Worm (Caenorhabditis elegans): Measurements from ENCODE around the gene B0228.8.

B0228.8 gene

ce11 chrII:7756810-7757209 is 4.5 kb downstream of the B0228.8 start (continued):
- TF ChIP-seq nfya-1 (tag; optimal IDR thresholded peaks at IDR 0.05; ENCODE audit: insufficient read depth) (peak; percentile 57), skn-1 (tag; optimal IDR thresholded peaks at IDR 0.05) (peak; percentile 26), pha-4 (tag; optimal IDR thresholded peaks at IDR 0.05) (no peak), aly-2 (tag; optimal IDR thresholded peaks at IDR 0.05) (no peak), ztf-11 (tag; optimal IDR thresholded peaks at IDR 0.05) (no peak), elt-2 (tag; optimal IDR thresholded peaks at IDR 0.05) (peak; percentile 77)

DNA sequence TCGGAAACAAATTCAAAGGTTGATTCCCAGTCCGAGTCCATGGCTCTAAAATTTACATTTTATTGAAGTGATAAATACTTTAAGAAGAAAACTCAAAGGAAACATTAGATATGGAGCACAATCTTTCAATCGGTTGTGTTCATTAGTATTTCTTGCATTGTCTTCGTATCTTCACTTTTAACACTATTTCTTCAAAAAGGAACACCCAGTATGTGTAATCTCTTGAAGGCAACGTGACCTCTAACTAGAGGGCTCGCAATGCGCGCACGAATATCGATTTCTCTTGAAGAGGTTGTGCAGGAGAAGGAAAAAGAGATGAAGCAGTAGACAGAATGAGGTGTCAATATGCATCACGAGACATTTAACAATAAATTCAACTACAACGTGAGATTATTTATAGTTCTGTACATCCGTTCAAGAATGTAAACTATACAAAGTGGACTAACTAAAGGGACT is 6.2 kb downstream of the B0228.8 start, which contains the start of the genes B0228.6 and B0228.1:
Gene B0228.6, minus strand, starts transcription at position 51 of the 456 bp plus-strand sequence.
Gene B0228.1, plus strand, starts transcription at position 228 of the 456 bp plus-strand sequence.
- TF ChIP-seq snpc-4 (tag; optimal IDR thresholded peaks at IDR 0.05), result peak; percentile 48
- TF ChIP-seq ZK546.5 (tag; optimal IDR thresholded peaks at IDR 0.05), result no peak
- no peak for TF ChIP-seq lin-39 (tag; optimal IDR thresholded peaks at IDR 0.05)

DNA sequence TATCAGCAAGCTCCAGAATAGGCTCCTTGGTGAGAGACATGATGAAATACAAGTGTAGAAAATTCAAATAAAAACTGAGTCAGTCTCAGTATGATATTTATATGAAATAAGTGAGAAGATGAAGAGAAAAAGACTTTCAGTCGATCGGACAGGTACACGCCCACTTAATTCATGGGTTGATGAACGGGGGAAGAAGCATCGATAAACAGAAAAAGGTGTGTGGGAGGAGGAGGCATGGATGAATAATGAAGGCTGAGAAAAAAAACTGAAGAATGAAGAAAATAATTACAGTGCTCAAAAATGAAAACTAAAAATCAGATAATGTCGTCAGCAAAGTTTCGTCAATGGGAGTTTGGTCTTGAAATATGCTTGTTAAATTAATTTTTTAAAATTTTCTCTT is 7.8 kb downstream of the B0228.8 start, which contains the start of gene trx-1:
Gene trx-1, minus strand, starts transcription at position 101 of the 400 bp plus-strand sequence.
- no peak for TF ChIP-seq snpc-4 (tag; optimal IDR thresholded peaks at IDR 0.05)
- no peak for TF ChIP-seq nhr-67 (tag; optimal IDR thresholded peaks at IDR 0.05)
- TF ChIP-seq eor-1 (tag; optimal IDR thresholded peaks at IDR 0.05), result no peak
- no peak for TF ChIP-seq lin-39 (tag; optimal IDR thresholded peaks at IDR 0.05)
- TF ChIP-seq nhr-28 (tag; optimal IDR thresholded peaks at IDR 0.05), result no peak
- no peak for TF ChIP-seq nhr-77 (tag; optimal IDR thresholded peaks at IDR 0.05)
- TF ChIP-seq nhr-11 (tag; optimal IDR thresholded peaks at IDR 0.05), result no peak
- TF ChIP-seq pha-4 (tag; optimal IDR thresholded peaks at IDR 0.05), result no peak
- TF ChIP-seq tbx-2 (tag; optimal IDR thresholded peaks at IDR 0.05), result no peak
- TF ChIP-seq mdl-1 (tag; optimal IDR thresholded peaks at IDR 0.05), result no peak
- TF ChIP-seq egl-27 (tag; optimal IDR thresholded peaks at IDR 0.05), result no peak

DNA sequence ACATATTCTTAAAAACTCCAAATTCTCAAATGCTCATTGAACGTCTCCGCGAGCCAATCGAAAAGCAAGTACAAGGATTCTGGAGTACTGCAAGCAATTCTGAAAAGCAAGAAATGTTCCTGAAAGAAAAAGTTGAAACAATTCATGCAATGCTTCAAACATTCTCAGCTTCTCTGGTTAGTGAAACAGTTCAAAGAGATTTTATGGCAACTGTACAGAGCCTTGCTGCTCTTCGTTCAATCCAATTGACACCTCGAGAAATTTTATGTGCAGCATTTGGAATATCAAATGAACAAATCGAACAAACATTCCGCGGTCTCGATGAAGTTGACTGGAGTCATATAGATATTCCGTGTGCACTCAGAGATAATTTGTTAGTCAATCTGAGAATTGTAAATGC is 24.6 kb downstream of the B0228.8 start:
- TF ChIP-seq nhr-28 (tag; optimal IDR thresholded peaks at IDR 0.05) (no peak), pqm-1 (tag; optimal IDR thresholded peaks at IDR 0.05) (no peak), lin-39 (tag; optimal IDR thresholded peaks at IDR 0.05) (no peak), jun-1 (tag; optimal IDR thresholded peaks at IDR 0.05) (no peak), ceh-9 (tag; optimal IDR thresholded peaks at IDR 0.05) (no peak), ama-1 (optimal IDR thresholded peaks at IDR 0.05) (no peak), nhr-77 (tag; optimal IDR thresholded peaks at IDR 0.05) (no peak), daf-12 (tag; optimal IDR thresholded peaks at IDR 0.05) (no peak)

ce11 chrII:7724603-7725002 is 36.7 kb downstream of the B0228.8 start, which contains the start of gene cpna-2:
Gene cpna-2 (plus strand): TSS chrII:7724903.
- TF ChIP-seq lin-39 (tag; optimal IDR thresholded peaks at IDR 0.05), result no peak
- TF ChIP-seq mdl-1 (tag; optimal IDR thresholded peaks at IDR 0.05), result no peak
- no peak for TF ChIP-seq fkh-10 (GFP tag; optimal IDR thresholded peaks at IDR 0.05)
- no peak for TF ChIP-seq nhr-11 (tag; optimal IDR thresholded peaks at IDR 0.05)
- TF ChIP-seq ceh-28 (tag; optimal IDR thresholded peaks at IDR 0.05), result no peak
- TF ChIP-seq eor-1 (tag; optimal IDR thresholded peaks at IDR 0.05), result no peak
- no peak for TF ChIP-seq nfya-1 (tag; optimal IDR thresholded peaks at IDR 0.05; ENCODE audit: insufficient read depth)
- TF ChIP-seq nhr-76 (tag; optimal IDR thresholded peaks at IDR 0.05), result no peak
- TF ChIP-seq lsy-12 (tag; optimal IDR thresholded peaks at IDR 0.05), result no peak
- no peak for TF ChIP-seq elt-1 (tag; optimal IDR thresholded peaks at IDR 0.05)
- no peak for TF ChIP-seq egl-5 (tag; optimal IDR thresholded peaks at IDR 0.05)
- TF ChIP-seq nhr-67 (tag; optimal IDR thresholded peaks at IDR 0.05), result no peak
- no peak for TF ChIP-seq snpc-4 (tag; optimal IDR thresholded peaks at IDR 0.05)
- TF ChIP-seq ceh-16 (tag; optimal IDR thresholded peaks at IDR 0.05), result no peak
- no peak for TF ChIP-seq nhr-23 (tag; optimal IDR thresholded peaks at IDR 0.05)

DNA sequence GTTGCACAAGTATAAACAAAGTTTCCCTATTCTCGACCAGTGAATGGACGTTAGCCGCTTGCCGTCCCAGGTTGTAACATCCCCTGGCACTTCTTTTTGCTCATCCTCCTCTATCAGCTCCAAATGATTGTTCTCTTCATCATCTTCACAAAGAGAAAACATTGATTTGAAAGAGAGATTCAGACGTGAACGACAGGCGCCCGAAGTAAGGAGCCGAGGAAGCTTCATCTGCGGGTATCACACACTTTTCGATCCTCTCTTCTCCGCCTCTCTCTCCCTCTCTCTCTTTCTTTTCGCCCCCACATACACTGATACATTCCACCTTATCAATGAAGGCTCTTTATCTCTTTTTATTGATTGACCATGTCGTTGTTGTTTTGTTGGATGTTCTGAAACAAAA is 38.6 kb downstream of the B0228.8 start:
- TF ChIP-seq elt-3 (tag; optimal IDR thresholded peaks at IDR 0.05) (no peak), lsy-12 (tag; optimal IDR thresholded peaks at IDR 0.05) (no peak), snpc-4 (tag; optimal IDR thresholded peaks at IDR 0.05) (no peak), nhr-77 (tag; optimal IDR thresholded peaks at IDR 0.05) (no peak), pqm-1 (tag; optimal IDR thresholded peaks at IDR 0.05) (no peak), nhr-237 (tag; optimal IDR thresholded peaks at IDR 0.05) (no peak)
